Worm (Caenorhabditis elegans) whole organism, L1 larva: ENCODE measurements around the gene odd-1.

Experiments
- aly-2 ChIP-seq: fragments of 150-350 bp; optimal IDR thresholded peaks from 2 replicates; lab custom pipeline; 2014; ENCODE audit warnings: missing biosample characterization, missing genetic modification characterization
- ama-1 ChIP-seq: fragments of 150-350 bp; optimal IDR thresholded peaks from 2 replicates; lab custom pipeline; 2014
- nhr-20 ChIP-seq: sonication (generic microtip); optimal IDR thresholded peaks from 2 replicates; lab custom pipeline; 2016; ENCODE audit warnings: mild to moderate bottlenecking, missing genetic modification characterization, missing compliant biosample characterization

ce11 chrIII:7096481-7096880 is 11.6 kb upstream of the odd-1 start:
- TF ChIP-seq aly-2 (no peak), ama-1 (lab: Kevin White, UChicago) (no peak), nhr-20 (tag; lab: Kevin White, UChicago) (no peak)
